Fruit fly (Drosophila melanogaster) whole organism, embryonic: ENCODE results near the gene RhoGDI.
A peak's percentile ranks its signal among the peaks of the same experiment; 100 is the strongest.

ENCODE experiments used
- CG10147 ChIP-seq: fragments of 200-800 bp; sonication (Bioruptor generic); optimal IDR thresholded peaks from 2 replicates; lab custom pipeline; 2019; ENCODE audit warnings: missing biosample characterization, mild to moderate bottlenecking, missing genetic modification characterization, moderate library complexity
- CG10274 ChIP-seq: fragments of 200-800 bp; sonication (Bioruptor generic); optimal IDR thresholded peaks from 3 replicates; lab custom pipeline; 2017; ENCODE audit warnings: missing biosample characterization, mild to moderate bottlenecking, missing genetic modification characterization
- CG10543 ChIP-seq: fragments of 200-800 bp; sonication (Bioruptor generic); optimal IDR thresholded peaks from 3 replicates; lab custom pipeline; 2017; ENCODE audit warnings: missing biosample characterization, mild to moderate bottlenecking, missing genetic modification characterization, moderate library complexity
- CG11695 ChIP-seq: fragments of 200-800 bp; sonication (Bioruptor generic); IDR thresholded peaks from 3 replicates; pipeline ENCODE4 v1.3.6; 2022; ENCODE audit warnings: missing biosample characterization, missing genetic modification characterization
- CG12219 ChIP-seq: fragments of 200-800 bp; sonication (Bioruptor generic); optimal IDR thresholded peaks from 3 replicates; lab custom pipeline; 2018; ENCODE audit warnings: missing biosample characterization, mild to moderate bottlenecking, missing genetic modification characterization
- CG12299 ChIP-seq: fragments of 200-800 bp; sonication (Bioruptor generic); optimal IDR thresholded peaks from 2 replicates; lab custom pipeline; 2018; ENCODE audit warnings: missing biosample characterization, mild to moderate bottlenecking, missing genetic modification characterization
- CG12659 ChIP-seq: fragments of 200-800 bp; sonication (Bioruptor generic); optimal IDR thresholded peaks from 3 replicates; lab custom pipeline; 2017; ENCODE audit warnings: mild to moderate bottlenecking, missing biosample characterization, missing genetic modification reagents, missing genetic modification characterization
- CG14860 ChIP-seq: fragments of 200-800 bp; sonication (Bioruptor generic); IDR thresholded peaks from 3 replicates; pipeline ENCODE4 v1.3.6; 2022; ENCODE audit warnings: missing biosample characterization, missing genetic modification characterization; ENCODE audit not compliant: partially characterized antibody
- CG15269 ChIP-seq: fragments of 200-800 bp; sonication (Bioruptor generic); optimal IDR thresholded peaks from 2 replicates; lab custom pipeline; 2018; ENCODE audit warnings: missing biosample characterization, mild to moderate bottlenecking, missing genetic modification characterization, moderate library complexity
- CG16863 ChIP-seq: fragments of 200-800 bp; sonication (Bioruptor generic); optimal IDR thresholded peaks from 3 replicates; lab custom pipeline; 2016; ENCODE audit warnings: missing biosample characterization, missing genetic modification characterization
- CG17359 ChIP-seq: fragments of 200-800 bp; sonication (Bioruptor generic); optimal IDR thresholded peaks from 3 replicates; lab custom pipeline; 2018; ENCODE audit warnings: missing biosample characterization, mild to moderate bottlenecking, missing genetic modification characterization, moderate library complexity
- CG2678 ChIP-seq: fragments of 200-800 bp; sonication (Bioruptor generic); optimal IDR thresholded peaks from 3 replicates; lab custom pipeline; 2019; ENCODE audit warnings: missing biosample characterization, mild to moderate bottlenecking, missing genetic modification characterization, moderate library complexity
- CG30403 ChIP-seq: fragments of 200-800 bp; sonication (Bioruptor generic); optimal IDR thresholded peaks from 3 replicates; lab custom pipeline; 2016; ENCODE audit warnings: missing biosample characterization, missing genetic modification characterization
- CG31388 ChIP-seq: fragments of 200-800 bp; sonication (Bioruptor generic); optimal IDR thresholded peaks from 2 replicates; lab custom pipeline; 2016; ENCODE audit warnings: missing biosample characterization, missing genetic modification characterization
- CG34376 ChIP-seq: fragments of 200-800 bp; sonication (Bioruptor generic); optimal IDR thresholded peaks from 2 replicates; lab custom pipeline; 2018; ENCODE audit warnings: missing biosample characterization, mild to moderate bottlenecking, missing genetic modification characterization
- CG6654 ChIP-seq: fragments of 200-800 bp; sonication (Bioruptor generic); optimal IDR thresholded peaks from 2 replicates; lab custom pipeline; 2017; ENCODE audit warnings: missing biosample characterization, mild to moderate bottlenecking, missing genetic modification characterization
- CG6683 ChIP-seq: fragments of 200-800 bp; sonication (Bioruptor generic); optimal IDR thresholded peaks from 2 replicates; lab custom pipeline; 2017; ENCODE audit warnings: missing biosample characterization, mild to moderate bottlenecking, missing genetic modification characterization, missing genetic modification reagents
- CG8089 ChIP-seq: fragments of 200-800 bp; sonication (Bioruptor generic); optimal IDR thresholded peaks from 3 replicates; lab custom pipeline; 2016; ENCODE audit warnings: missing biosample characterization, missing genetic modification characterization
- Camta ChIP-seq: fragments of 200-800 bp; sonication (Bioruptor generic); optimal IDR thresholded peaks from 2 replicates; lab custom pipeline; 2016; ENCODE audit warnings: missing biosample characterization, missing genetic modification characterization
- D ChIP-seq, 2 experiments: fragments of 200-800 bp in 1 of 2; fragments of >200 bp in 1 of 2; sonication (Bioruptor generic) in 1 of 2; optimal IDR thresholded peaks; 2 replicates in 1 of 2; 3 replicates in 1 of 2; lab custom pipeline; 2017; ENCODE audit warnings: mild to moderate bottlenecking in 1 of 2, missing biosample characterization in 1 of 2, missing genetic modification characterization in 1 of 2, missing genetic modification reagents in 1 of 2
- Ets65A ChIP-seq: fragments of 200-800 bp; sonication (Bioruptor generic); peaks from one replicate; lab custom pipeline; 2016; ENCODE audit warnings: missing biosample characterization, missing genetic modification characterization
- HHEX ChIP-seq: fragments of 200-800 bp; sonication (Bioruptor generic); optimal IDR thresholded peaks from 3 replicates; lab custom pipeline; 2017; ENCODE audit warnings: missing biosample characterization, mild to moderate bottlenecking, missing genetic modification characterization, missing genetic modification reagents
- HLH4C ChIP-seq: fragments of 200-800 bp; sonication (Bioruptor generic); IDR thresholded peaks from 3 replicates; pipeline ENCODE4 v1.3.6; 2022; ENCODE audit warnings: missing biosample characterization, missing genetic modification characterization; ENCODE audit not compliant: partially characterized antibody
- Jarid2 ChIP-seq: fragments of 200-800 bp; sonication (Bioruptor generic); optimal IDR thresholded peaks from 3 replicates; lab custom pipeline; 2017; ENCODE audit warnings: mild to moderate bottlenecking, missing biosample characterization, missing genetic modification reagents, missing genetic modification characterization
- NFAT ChIP-seq: fragments of 200-800 bp; sonication (Bioruptor generic); IDR thresholded peaks from 2 replicates; pipeline ENCODE4 v1.3.6; 2022; ENCODE audit warnings: missing biosample characterization, missing genetic modification characterization
- NK7.1 ChIP-seq: fragments of 200-800 bp; sonication (Bioruptor generic); optimal IDR thresholded peaks from 3 replicates; lab custom pipeline; 2016; ENCODE audit warnings: missing biosample characterization, missing genetic modification characterization
- Nf-YA ChIP-seq: fragments of 200-800 bp; sonication (Bioruptor generic); IDR thresholded peaks from 2 replicates; pipeline ENCODE4 v1.3.6; 2022; ENCODE audit warnings: missing biosample characterization, missing genetic modification characterization
- Scr ChIP-seq: fragments of 200-800 bp; sonication (Bioruptor generic); IDR thresholded peaks from 2 replicates; pipeline ENCODE4 v1.3.6; 2022; ENCODE audit warnings: missing biosample characterization, missing genetic modification characterization; ENCODE audit not compliant: partially characterized antibody
- TFAM ChIP-seq: fragments of 200-800 bp; sonication (Bioruptor generic); optimal IDR thresholded peaks from 2 replicates; lab custom pipeline; 2017; ENCODE audit warnings: missing biosample characterization, missing genetic modification characterization, inconsistent platforms
- ac ChIP-seq: fragments of 200-800 bp; sonication (Bioruptor generic); optimal IDR thresholded peaks from 3 replicates; lab custom pipeline; 2017; ENCODE audit warnings: missing biosample characterization, mild to moderate bottlenecking, missing genetic modification characterization
- ash1 ChIP-seq: fragments of 200-800 bp; sonication (Bioruptor generic); optimal IDR thresholded peaks from 2 replicates; lab custom pipeline; 2018; ENCODE audit warnings: missing biosample characterization, mild to moderate bottlenecking, missing genetic modification characterization
- btn ChIP-seq: fragments of 200-800 bp; sonication (Bioruptor generic); optimal IDR thresholded peaks from 2 replicates; lab custom pipeline; 2016; ENCODE audit warnings: missing biosample characterization, missing genetic modification characterization
- gcm ChIP-seq: fragments of 200-800 bp; sonication (Bioruptor generic); optimal IDR thresholded peaks from 2 replicates; lab custom pipeline; 2019; ENCODE audit warnings: missing biosample characterization, mild to moderate bottlenecking, missing genetic modification characterization, moderate library complexity
- jigr1 ChIP-seq: fragments of 200-800 bp; sonication (Bioruptor generic); IDR thresholded peaks from 3 replicates; pipeline ENCODE4 v1.3.6; 2022; ENCODE audit warnings: missing biosample characterization, missing genetic modification characterization
- lbe ChIP-seq: fragments of 200-800 bp; sonication (Bioruptor generic); optimal IDR thresholded peaks from 2 replicates; lab custom pipeline; 2016; ENCODE audit warnings: missing biosample characterization, mild to moderate bottlenecking, missing genetic modification characterization
- odd ChIP-seq: fragments of 200-800 bp; sonication (Bioruptor generic); optimal IDR thresholded peaks from 2 replicates; lab custom pipeline; 2017; ENCODE audit warnings: missing biosample characterization, mild to moderate bottlenecking, missing genetic modification characterization
- pan ChIP-seq, 4 experiments: fragments of >200 bp in 3 of 4; fragments of 200-800 bp in 1 of 4; sonication (Bioruptor generic) in 1 of 4; optimal IDR thresholded peaks in 3 of 4; IDR thresholded peaks in 1 of 4; 2 replicates each; pipeline versions ENCODE4 v1.3.6 to Lab custom; 2017 to 2022; ENCODE audit warnings: missing biosample characterization in 2 of 4, missing genetic modification characterization in 2 of 4, mixed read lengths in 1 of 4
- pb ChIP-seq: fragments of 200-800 bp; sonication (Bioruptor generic); optimal IDR thresholded peaks from 3 replicates; lab custom pipeline; 2016; ENCODE audit warnings: missing biosample characterization, missing genetic modification characterization
- peb ChIP-seq: fragments of 200-800 bp; sonication (Bioruptor generic); IDR thresholded peaks from 2 replicates; pipeline ENCODE4 v1.3.6; 2022; ENCODE audit warnings: missing biosample characterization, missing genetic modification characterization
- pzg ChIP-seq: fragments of 200-800 bp; sonication (Bioruptor generic); optimal IDR thresholded peaks from 3 replicates; lab custom pipeline; 2018; ENCODE audit warnings: missing biosample characterization, mild to moderate bottlenecking, missing genetic modification characterization, moderate library complexity
- sd ChIP-seq: fragments of 200-800 bp; sonication (Bioruptor generic); optimal IDR thresholded peaks from 3 replicates; lab custom pipeline; 2018; ENCODE audit warnings: missing biosample characterization, mild to moderate bottlenecking, missing genetic modification characterization, moderate library complexity
- sens ChIP-seq: fragments of 200-800 bp; sonication (Bioruptor generic); peaks from one replicate; lab custom pipeline; 2016; ENCODE audit warnings: missing biosample characterization, missing genetic modification characterization
- sim ChIP-seq: fragments of 200-800 bp; sonication (Bioruptor generic); IDR thresholded peaks from 2 replicates; pipeline ENCODE4 v1.3.6; 2022; ENCODE audit warnings: missing biosample characterization, missing genetic modification characterization
- sug ChIP-seq: fragments of 200-800 bp; optimal IDR thresholded peaks from 2 replicates; lab custom pipeline; 2019; ENCODE audit warnings: missing biosample characterization, mild to moderate bottlenecking, missing genetic modification characterization, moderate library complexity
- trh ChIP-seq: fragments of 200-800 bp; sonication (Bioruptor generic); optimal IDR thresholded peaks from 2 replicates; lab custom pipeline; 2016; ENCODE audit warnings: missing biosample characterization, missing genetic modification characterization
- tup ChIP-seq: fragments of 200-800 bp; sonication (Bioruptor generic); optimal IDR thresholded peaks from 2 replicates; lab custom pipeline; 2016; ENCODE audit warnings: missing biosample characterization, mild to moderate bottlenecking, missing genetic modification characterization, moderate library complexity

The RhoGDI gene

dm6 chr3L:19906780-19907705, 21.5 kb upstream of the RhoGDI start (continued):
- peak; percentile 59 for TF ChIP-seq Jarid2 (GFP tag; lab: Kevin White, UChicago)
- peak; percentile 66 for TF ChIP-seq CG2678 (tag; lab: Kevin White, UChicago)
- peak; percentile 80 for TF ChIP-seq CG11695
- TF ChIP-seq Scr (GFP tag; lab: Robert Waterston, UW), result 0 out of 2 replicates have a peak, but pooled peaks have one; percentile 15
- TF ChIP-seq CG16863 (GFP tag; lab: Kevin White, UChicago), result peak; percentile 62
- TF ChIP-seq tup, result peak; percentile 42
- TF ChIP-seq pb (GFP tag; lab: Kevin White, UChicago), result peak; percentile 17
- TF ChIP-seq CG30403, result peak; percentile 11
- peak; percentile 19 for TF ChIP-seq CG31388
- peak; percentile 57; the same call in 1 of the 2 replicates for TF ChIP-seq Nf-YA
- peak; percentile 74 for TF ChIP-seq peb (GFP tag; lab: Robert Waterston, UW)
- TF ChIP-seq CG6683 (GFP tag; lab: Kevin White, UChicago), result peak; percentile 65
- TF ChIP-seq TFAM (GFP tag; lab: Kevin White, UChicago), result peak; percentile 14
- TF ChIP-seq sim, result peak; percentile 66; the same call in 1 of the 2 replicates
- TF ChIP-seq HLH4C (GFP tag; lab: Robert Waterston, UW), result no peak
- peak; percentile 95 for TF ChIP-seq sens
- TF ChIP-seq HHEX (GFP tag; lab: Kevin White, UChicago), result peak; percentile 78
- peak; percentile 94 for TF ChIP-seq CG34376 (GFP tag; lab: Kevin White, UChicago)
- TF ChIP-seq CG10147 (GFP tag; lab: Kevin White, UChicago), result no peak
- TF ChIP-seq CG14860 (GFP tag; lab: Robert Waterston, UW), result no peak
- TF ChIP-seq CG8089 (GFP tag; lab: Kevin White, UChicago), result peak; percentile 75
- TF ChIP-seq NFAT, result peak; percentile 62; the same call in 1 of the 2 replicates
- TF ChIP-seq btn, result peak; percentile 72
- TF ChIP-seq Camta (GFP tag; lab: Kevin White, UChicago), result peak; percentile 52
- TF ChIP-seq CG10274, result peak; percentile 18
- TF ChIP-seq D (optimal IDR thresholded peaks at IDR 0.05; lab: Kevin White, UChicago), result peak; percentile 65
- peak; percentile 62 for TF ChIP-seq D (GFP tag; optimal IDR thresholded peaks at IDR 0.05; lab: Kevin White, UChicago)
- TF ChIP-seq sd, result peak; percentile 84
- peak; percentile 43 for TF ChIP-seq gcm (GFP tag; lab: Kevin White, UChicago)
- peak; percentile 15 for TF ChIP-seq trh (GFP tag; lab: Kevin White, UChicago)
- TF ChIP-seq jigr1 (GFP tag; lab: Robert Waterston, UW), result no peak
- TF ChIP-seq ac (GFP tag; lab: Kevin White, UChicago), result peak; percentile 64
- peak; percentile 6 for TF ChIP-seq pzg (GFP tag; lab: Kevin White, UChicago)
- TF ChIP-seq pan (optimal IDR thresholded peaks at IDR 0.05; lab: Kevin White, UChicago), result no peak
- peak in 1 of 2 experiments; percentile 70 for TF ChIP-seq pan (GFP tag; optimal IDR thresholded peaks at IDR 0.05 in 1 of 2, IDR thresholded peaks at IDR 0.05 in 1 of 2)
- TF ChIP-seq odd, result peak; percentile 55
- TF ChIP-seq CG12219 (GFP tag; lab: Kevin White, UChicago), result peak; percentile 51
- peak; percentile 32 for TF ChIP-seq ash1
- TF ChIP-seq Ets65A (GFP tag; lab: Kevin White, UChicago), result no peak
- TF ChIP-seq CG12659 (GFP tag; lab: Kevin White, UChicago), result peak; percentile 60
- TF ChIP-seq lbe (GFP tag; lab: Kevin White, UChicago), result peak; percentile 19
- peak; percentile 73 for TF ChIP-seq sug
- peak; percentile 94 for TF ChIP-seq CG10543 (GFP tag; lab: Kevin White, UChicago)
- no peak for TF ChIP-seq CG6654
- peak; percentile 63 for TF ChIP-seq CG17359 (tag; lab: Kevin White, UChicago)
- peak; percentile 31 for TF ChIP-seq NK7.1 (GFP tag; lab: Kevin White, UChicago)
- TF ChIP-seq CG15269, result peak; percentile 52
- peak; percentile 37 for TF ChIP-seq CG12299 (tag; lab: Kevin White, UChicago)
